Fruit fly (Drosophila melanogaster): ENCODE data around the gene Polr3C.

The Polr3C gene

DNA sequence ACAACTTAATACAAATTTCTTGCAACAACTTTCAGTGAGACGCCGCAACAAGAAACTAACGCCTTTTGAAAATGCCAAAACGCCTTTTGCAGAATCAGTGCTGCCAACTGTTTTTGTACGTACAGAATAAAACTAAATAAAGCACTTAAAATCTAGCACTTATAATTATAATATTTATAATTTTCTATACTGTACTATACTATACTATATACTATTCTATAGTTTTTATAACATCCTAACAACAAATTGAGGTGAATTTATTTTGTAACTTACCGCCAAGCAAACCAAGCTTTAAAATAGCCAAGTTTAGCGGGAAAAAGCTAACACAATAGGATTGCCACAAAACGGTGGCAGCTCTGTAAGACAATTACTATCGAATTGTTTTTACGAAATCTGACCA is 26.4 kb upstream of the Polr3C start, which contains the start of the genes Aos1 and Srlp (continued):
- no peak for TF ChIP-seq CG34224 (GFP tag; IDR thresholded peaks at IDR 0.05; ENCODE audit: partially characterized antibody)
- TF ChIP-seq fd3F (GFP tag; optimal IDR thresholded peaks at IDR 0.05): peak; percentile 42
- TF ChIP-seq dysf (GFP tag; IDR thresholded peaks at IDR 0.05): no peak; the same call in 2 of the 3 replicates
- TF ChIP-seq Hr51 (GFP tag; optimal IDR thresholded peaks at IDR 0.05): no peak
- no peak for TF ChIP-seq HLH4C (GFP tag; IDR thresholded peaks at IDR 0.05; ENCODE audit: partially characterized antibody)
- TF ChIP-seq Neu2 (GFP tag; optimal IDR thresholded peaks at IDR 0.05; ENCODE audit: borderline replicate concordance): no peak
- peak; percentile 23 for TF ChIP-seq fd96Cb (tag; optimal IDR thresholded peaks at IDR 0.05)
- TF ChIP-seq Opbp (GFP tag; IDR thresholded peaks at IDR 0.05; ENCODE audit: partially characterized antibody): no peak
- no peak for TF ChIP-seq mld (GFP tag; IDR thresholded peaks at IDR 0.05; ENCODE audit: partially characterized antibody)
- TF ChIP-seq CG7839 (tag; optimal IDR thresholded peaks at IDR 0.05): no peak
- TF ChIP-seq CG14014 (GFP tag; IDR thresholded peaks at IDR 0.05): no peak
- TF ChIP-seq CG2202 (tag; optimal IDR thresholded peaks at IDR 0.05): no peak
- TF ChIP-seq hb (GFP tag; IDR thresholded peaks at IDR 0.05; ENCODE audit: partially characterized antibody): no peak
- TF ChIP-seq sima (GFP tag; optimal IDR thresholded peaks at IDR 0.05): no peak
- no peak for TF ChIP-seq luna (GFP tag; optimal IDR thresholded peaks at IDR 0.05)
- TF ChIP-seq CG2120 (GFP tag; optimal IDR thresholded peaks at IDR 0.05): peak; percentile 42
- no peak for TF ChIP-seq Sry-δ (GFP tag; optimal IDR thresholded peaks at IDR 0.05)
- no peak for TF ChIP-seq Rx (GFP tag; IDR thresholded peaks at IDR 0.05)
- no peak for TF ChIP-seq CG6254 (GFP tag; optimal IDR thresholded peaks at IDR 0.05)
- TF ChIP-seq fru (optimal IDR thresholded peaks at IDR 0.05): no peak
- peak; percentile 11 for TF ChIP-seq CG18011 (GFP tag; optimal IDR thresholded peaks at IDR 0.05)
- no peak for TF ChIP-seq cato (GFP tag; optimal IDR thresholded peaks at IDR 0.05; ENCODE audit: borderline replicate concordance)
- peak; percentile 55; the same call in 1 of the 2 replicates for TF ChIP-seq CG3847 (GFP tag; IDR thresholded peaks at IDR 0.05)
- no peak for TF ChIP-seq pum (GFP tag; optimal IDR thresholded peaks at IDR 0.05)
- peak; percentile 44 for TF ChIP-seq CG8388 (GFP tag; optimal IDR thresholded peaks at IDR 0.05)
- TF ChIP-seq Ets65A (GFP tag): peak; percentile 52
- no peak for TF ChIP-seq CG11560 (tag; IDR thresholded peaks at IDR 0.05)
- TF ChIP-seq CG8944 (GFP tag; optimal IDR thresholded peaks at IDR 0.05): no peak
- no peak for TF ChIP-seq CG6272 (GFP tag; IDR thresholded peaks at IDR 0.05)
- no peak; the same call in 1 of the 2 replicates for TF ChIP-seq CG31441 (GFP tag; IDR thresholded peaks at IDR 0.05)
- TF ChIP-seq jigr1 (GFP tag; IDR thresholded peaks at IDR 0.05): no peak
- TF ChIP-seq odd (GFP tag; optimal IDR thresholded peaks at IDR 0.05): no peak
- no peak for TF ChIP-seq H15 (GFP tag; IDR thresholded peaks at IDR 0.05)
- TF ChIP-seq pho (GFP tag; optimal IDR thresholded peaks at IDR 0.05): no peak
- TF ChIP-seq Lpt (GFP tag; optimal IDR thresholded peaks at IDR 0.05): no peak
- TF ChIP-seq pzg (GFP tag; optimal IDR thresholded peaks at IDR 0.05): peak; percentile 57
- no peak for TF ChIP-seq Taf1 (GFP tag; IDR thresholded peaks at IDR 0.05)
- TF ChIP-seq ato (GFP tag; IDR thresholded peaks at IDR 0.05; ENCODE audit: partially characterized antibody): no peak
- TF ChIP-seq cwo (GFP tag; optimal IDR thresholded peaks at IDR 0.05): no peak
- TF ChIP-seq Drgx (GFP tag; IDR thresholded peaks at IDR 0.05): no peak
- peak; percentile 66 for TF ChIP-seq CG18262 (tag; optimal IDR thresholded peaks at IDR 0.05)
- no peak for TF ChIP-seq vfl (GFP tag; optimal IDR thresholded peaks at IDR 0.05)
- no peak for TF ChIP-seq Mrtf (GFP tag; IDR thresholded peaks at IDR 0.05)
- TF ChIP-seq al (GFP tag; IDR thresholded peaks at IDR 0.05): peak; percentile 43
- TF ChIP-seq repo (GFP tag; optimal IDR thresholded peaks at IDR 0.05): no peak
- 0 out of 3 replicates have a peak, but pooled peaks have one; percentile 44 for TF ChIP-seq Dbx (GFP tag; IDR thresholded peaks at IDR 0.05)
- no peak for TF ChIP-seq otp (GFP tag; IDR thresholded peaks at IDR 0.05)
- no peak for TF ChIP-seq CG4282 (GFP tag; optimal IDR thresholded peaks at IDR 0.05)
- no peak for TF ChIP-seq eve (GFP tag; optimal IDR thresholded peaks at IDR 0.05)
- TF ChIP-seq B-H1 (GFP tag; IDR thresholded peaks at IDR 0.05): no peak
- TF ChIP-seq Lim3 (GFP tag; IDR thresholded peaks at IDR 0.05): no peak
- TF ChIP-seq CG16779 (GFP tag; IDR thresholded peaks at IDR 0.05): no peak
